Fruit fly (Drosophila melanogaster) whole organism, embryonic: ENCODE data around the gene Aps.

Experiments used
- Atf6 ChIP-seq: fragments of 200-800 bp; sonication (Bioruptor generic); IDR thresholded peaks from 2 replicates; pipeline ENCODE4 v1.3.6; 2022; ENCODE audit warnings: missing biosample characterization, missing genetic modification characterization
- B-H1 ChIP-seq: fragments of 200-800 bp; sonication (Bioruptor generic); IDR thresholded peaks from 3 replicates; pipeline ENCODE4 v1.3.6; 2022; ENCODE audit warnings: missing biosample characterization, missing genetic modification characterization
- B-H2 ChIP-seq: fragments of 200-800 bp; sonication (Bioruptor generic); optimal IDR thresholded peaks from 2 replicates; lab custom pipeline; 2018; ENCODE audit warnings: missing biosample characterization, mild to moderate bottlenecking, missing genetic modification characterization
- BtbVII ChIP-seq: fragments of 200-800 bp; sonication (Bioruptor generic); optimal IDR thresholded peaks from 3 replicates; lab custom pipeline; 2017; ENCODE audit warnings: missing biosample characterization, mild to moderate bottlenecking, missing genetic modification characterization
- Bteb2 ChIP-seq: fragments of 200-800 bp; sonication (Bioruptor generic); optimal IDR thresholded peaks from 2 replicates; lab custom pipeline; 2016; ENCODE audit warnings: missing biosample characterization, missing genetic modification characterization
- CG10565 ChIP-seq: fragments of 200-800 bp; sonication (Bioruptor generic); optimal IDR thresholded peaks from 3 replicates; lab custom pipeline; 2016; ENCODE audit warnings: missing biosample characterization, mild to moderate bottlenecking, missing genetic modification characterization
- CG11695 ChIP-seq: fragments of 200-800 bp; sonication (Bioruptor generic); IDR thresholded peaks from 3 replicates; pipeline ENCODE4 v1.3.6; 2022; ENCODE audit warnings: missing biosample characterization, missing genetic modification characterization
- CG13123 ChIP-seq: fragments of 200-800 bp; sonication (Bioruptor generic); optimal IDR thresholded peaks from 2 replicates; lab custom pipeline; 2016; ENCODE audit warnings: missing biosample characterization, missing genetic modification characterization
- CG17186 ChIP-seq: fragments of 200-800 bp; sonication (Bioruptor generic); optimal IDR thresholded peaks from 3 replicates; lab custom pipeline; 2017; ENCODE audit warnings: missing biosample characterization, missing genetic modification reagents, missing genetic modification characterization
- CG17328 ChIP-seq: fragments of 200-800 bp; sonication (Bioruptor generic); IDR thresholded peaks from 2 replicates; pipeline ENCODE4 v1.3.6; 2022; ENCODE audit warnings: missing biosample characterization, missing genetic modification characterization
- CG17359 ChIP-seq: fragments of 200-800 bp; sonication (Bioruptor generic); optimal IDR thresholded peaks from 3 replicates; lab custom pipeline; 2018; ENCODE audit warnings: missing biosample characterization, mild to moderate bottlenecking, missing genetic modification characterization, moderate library complexity
- CG17385 ChIP-seq: fragments of 200-800 bp; sonication (Bioruptor generic); optimal IDR thresholded peaks from 3 replicates; lab custom pipeline; 2018; ENCODE audit warnings: missing biosample characterization, mild to moderate bottlenecking, missing genetic modification characterization
- CG17802 ChIP-seq: fragments of 200-800 bp; sonication (Bioruptor generic); optimal IDR thresholded peaks from 2 replicates; lab custom pipeline; 2018; ENCODE audit warnings: missing biosample characterization, mild to moderate bottlenecking, missing genetic modification characterization, moderate library complexity
- CG18476 ChIP-seq: fragments of 200-800 bp; sonication (Bioruptor generic); optimal IDR thresholded peaks from 2 replicates; lab custom pipeline; 2016; ENCODE audit warnings: missing biosample characterization, mild to moderate bottlenecking, missing genetic modification characterization
- CG2120 ChIP-seq: fragments of 200-800 bp; sonication (Bioruptor generic); optimal IDR thresholded peaks from 3 replicates; lab custom pipeline; 2016; ENCODE audit warnings: missing biosample characterization, missing genetic modification characterization
- CG30403 ChIP-seq: fragments of 200-800 bp; sonication (Bioruptor generic); optimal IDR thresholded peaks from 3 replicates; lab custom pipeline; 2016; ENCODE audit warnings: missing biosample characterization, missing genetic modification characterization
- CG32772 ChIP-seq: fragments of 200-800 bp; sonication (Bioruptor generic); IDR thresholded peaks from 2 replicates; pipeline ENCODE4 v1.3.6; 2022; ENCODE audit warnings: missing biosample characterization, missing genetic modification characterization
- CG3847 ChIP-seq: fragments of 200-800 bp; sonication (Bioruptor generic); IDR thresholded peaks from 2 replicates; pipeline ENCODE4 v1.3.6; 2022; ENCODE audit warnings: missing biosample characterization, missing genetic modification characterization
- CG4282 ChIP-seq: fragments of 200-800 bp; sonication (Bioruptor generic); optimal IDR thresholded peaks from 2 replicates; lab custom pipeline; 2016; ENCODE audit warnings: missing biosample characterization, missing genetic modification characterization
- CG43689 ChIP-seq: fragments of 200-800 bp; sonication (Bioruptor generic); IDR thresholded peaks from 2 replicates; pipeline ENCODE4 v1.3.6; 2022; ENCODE audit warnings: missing biosample characterization, missing genetic modification characterization
- CG6175 ChIP-seq: fragments of 200-800 bp; sonication (Bioruptor generic); IDR thresholded peaks from 3 replicates; pipeline ENCODE4 v1.3.6; 2022; ENCODE audit warnings: missing biosample characterization, missing genetic modification characterization
- CG6854 ChIP-seq: fragments of 200-800 bp; sonication (Bioruptor generic); optimal IDR thresholded peaks from 3 replicates; lab custom pipeline; 2017; ENCODE audit warnings: missing biosample characterization, mild to moderate bottlenecking, missing genetic modification characterization
- CG7372 ChIP-seq: fragments of 200-800 bp; sonication (Bioruptor generic); IDR thresholded peaks from 2 replicates; pipeline ENCODE4 v1.3.6; 2022; ENCODE audit warnings: missing biosample characterization, missing genetic modification characterization
- CG7963 ChIP-seq: fragments of 200-800 bp; sonication (Bioruptor generic); IDR thresholded peaks from 3 replicates; pipeline ENCODE4 v1.3.6; 2022; ENCODE audit warnings: missing biosample characterization, missing genetic modification characterization; ENCODE audit not compliant: partially characterized antibody
- CG8944 ChIP-seq: fragments of 200-800 bp; sonication (Bioruptor generic); optimal IDR thresholded peaks from 3 replicates; lab custom pipeline; 2016; ENCODE audit warnings: missing biosample characterization, missing genetic modification characterization
- CG9876 ChIP-seq: fragments of 200-800 bp; sonication (Bioruptor generic); optimal IDR thresholded peaks from 2 replicates; lab custom pipeline; 2016; ENCODE audit warnings: missing biosample characterization, missing genetic modification characterization
- Doc3 ChIP-seq: fragments of 200-800 bp; sonication (Bioruptor generic); IDR thresholded peaks from 3 replicates; pipeline ENCODE4 v1.3.6; 2022; ENCODE audit warnings: missing biosample characterization, missing genetic modification characterization; ENCODE audit not compliant: partially characterized antibody
- E2f2 ChIP-seq: fragments of 200-800 bp; sonication (Bioruptor generic); IDR thresholded peaks from 2 replicates; pipeline ENCODE4 v1.3.6; 2022; ENCODE audit warnings: missing biosample characterization, missing genetic modification characterization
- HmgD ChIP-seq: fragments of 200-800 bp; sonication (Bioruptor generic); optimal IDR thresholded peaks from 3 replicates; lab custom pipeline; 2016; ENCODE audit warnings: missing biosample characterization, missing genetic modification characterization
- Lhr ChIP-seq: fragments of 200-800 bp; sonication (Bioruptor generic); optimal IDR thresholded peaks from 3 replicates; lab custom pipeline; 2017; ENCODE audit warnings: mild to moderate bottlenecking, missing biosample characterization, missing genetic modification reagents, missing genetic modification characterization
- NFAT ChIP-seq: fragments of 200-800 bp; sonication (Bioruptor generic); IDR thresholded peaks from 2 replicates; pipeline ENCODE4 v1.3.6; 2022; ENCODE audit warnings: missing biosample characterization, missing genetic modification characterization
- Oaz ChIP-seq: fragments of 200-800 bp; sonication (Bioruptor generic); IDR thresholded peaks from 2 replicates; pipeline ENCODE4 v1.3.6; 2022; ENCODE audit warnings: missing biosample characterization, missing genetic modification characterization
- Optix ChIP-seq: fragments of 200-800 bp; sonication (Bioruptor generic); IDR thresholded peaks from 3 replicates; pipeline ENCODE4 v1.3.6; 2022; ENCODE audit warnings: missing biosample characterization, missing genetic modification characterization
- Sry-δ ChIP-seq: fragments of 200-800 bp; sonication (Bioruptor generic); optimal IDR thresholded peaks from 2 replicates; lab custom pipeline; 2016; ENCODE audit warnings: missing biosample characterization, missing genetic modification characterization
- TFAM ChIP-seq: fragments of 200-800 bp; sonication (Bioruptor generic); optimal IDR thresholded peaks from 2 replicates; lab custom pipeline; 2017; ENCODE audit warnings: missing biosample characterization, missing genetic modification characterization, inconsistent platforms
- bab2 ChIP-seq: fragments of 200-800 bp; sonication (Bioruptor generic); optimal IDR thresholded peaks from 2 replicates; lab custom pipeline; 2016; ENCODE audit warnings: missing biosample characterization, missing genetic modification characterization
- bcd ChIP-seq: fragments of 200-800 bp; sonication (Bioruptor generic); optimal IDR thresholded peaks from 2 replicates; lab custom pipeline; 2017; ENCODE audit warnings: missing biosample characterization, mild to moderate bottlenecking, missing genetic modification characterization
- cas ChIP-seq: fragments of 200-800 bp; sonication (Bioruptor generic); IDR thresholded peaks from 2 replicates; pipeline ENCODE4 v1.3.6; 2022; ENCODE audit warnings: missing biosample characterization, missing genetic modification characterization
- dati ChIP-seq: fragments of 200-800 bp; sonication (Bioruptor generic); IDR thresholded peaks from 2 replicates; pipeline ENCODE4 v1.3.6; 2022; ENCODE audit warnings: missing biosample characterization, missing genetic modification characterization
- emc ChIP-seq: fragments of 200-800 bp; sonication (Bioruptor generic); optimal IDR thresholded peaks from 2 replicates; lab custom pipeline; 2016; ENCODE audit warnings: missing biosample characterization, missing genetic modification characterization
- fd3F ChIP-seq: fragments of 200-800 bp; sonication (Bioruptor generic); optimal IDR thresholded peaks from 2 replicates; lab custom pipeline; 2018; ENCODE audit warnings: missing biosample characterization, mild to moderate bottlenecking, missing genetic modification characterization, moderate library complexity
- fru ChIP-seq: fragments of >200 bp; optimal IDR thresholded peaks from 2 replicates; lab custom pipeline; 2017
- ham ChIP-seq: fragments of 200-800 bp; sonication (Bioruptor generic); IDR thresholded peaks from 2 replicates; pipeline ENCODE4 v1.3.6; 2022; ENCODE audit warnings: missing biosample characterization, missing genetic modification characterization
- jigr1 ChIP-seq: fragments of 200-800 bp; sonication (Bioruptor generic); IDR thresholded peaks from 3 replicates; pipeline ENCODE4 v1.3.6; 2022; ENCODE audit warnings: missing biosample characterization, missing genetic modification characterization
- lab ChIP-seq: fragments of 200-800 bp; sonication (Bioruptor generic); optimal IDR thresholded peaks from 3 replicates; lab custom pipeline; 2017; ENCODE audit warnings: missing biosample characterization, missing genetic modification characterization, mild to moderate bottlenecking, moderate library complexity, missing genetic modification reagents
- luna ChIP-seq: fragments of 200-800 bp; sonication (Bioruptor generic); optimal IDR thresholded peaks from 2 replicates; lab custom pipeline; 2016; ENCODE audit warnings: missing biosample characterization, missing genetic modification characterization
- row ChIP-seq: fragments of 200-800 bp; sonication (Bioruptor generic); IDR thresholded peaks from 3 replicates; pipeline ENCODE4 v1.3.6; 2022; ENCODE audit warnings: missing biosample characterization, missing genetic modification characterization
- sc ChIP-seq, 3 experiments: fragments of >200 bp in 2 of 3; fragments of 200-800 bp in 1 of 3; sonication (Bioruptor generic) in 1 of 3; optimal IDR thresholded peaks; 2 replicates in 2 of 3; 3 replicates in 1 of 3; lab custom pipeline; 2017; ENCODE audit warnings: mild to moderate bottlenecking in 1 of 3, missing biosample characterization in 1 of 3, missing genetic modification characterization in 1 of 3, missing genetic modification reagents in 1 of 3
- schlank ChIP-seq: fragments of 200-800 bp; sonication (Bioruptor generic); optimal IDR thresholded peaks from 2 replicates; lab custom pipeline; 2018; ENCODE audit warnings: missing biosample characterization, mild to moderate bottlenecking, missing genetic modification characterization
- slbo ChIP-seq: fragments of 200-800 bp; sonication (Bioruptor generic); IDR thresholded peaks from 2 replicates; pipeline ENCODE4 v1.3.6; 2022; ENCODE audit warnings: missing biosample characterization, missing genetic modification characterization
- wdn ChIP-seq: fragments of 200-800 bp; sonication (Bioruptor generic); IDR thresholded peaks from 2 replicates; pipeline ENCODE4 v1.3.6; 2022; ENCODE audit warnings: missing biosample characterization, missing genetic modification characterization

The Aps gene

dm6 chr3L:10866633-10867379, 32.1 kb downstream of the Aps start:
- no peak for TF ChIP-seq CG13123 (GFP tag; lab: Kevin White, UChicago)
- TF ChIP-seq dati (GFP tag; lab: Robert Waterston, UW), result no peak
- no peak for TF ChIP-seq B-H2 (GFP tag; lab: Kevin White, UChicago)
- no peak for TF ChIP-seq CG4282 (GFP tag; lab: Kevin White, UChicago)
- TF ChIP-seq Optix (GFP tag; lab: Robert Waterston, UW), result no peak
- peak; percentile 26 for TF ChIP-seq bcd (GFP tag; lab: Kevin White, UChicago)
- no peak for TF ChIP-seq sc (optimal IDR thresholded peaks at IDR 0.05; lab: Kevin White, UChicago)
- TF ChIP-seq sc (GFP tag; optimal IDR thresholded peaks at IDR 0.05; lab: Kevin White, UChicago), result no peak
- no peak for TF ChIP-seq CG6854 (GFP tag; lab: Kevin White, UChicago)
- TF ChIP-seq jigr1 (GFP tag; lab: Robert Waterston, UW), result no peak
- TF ChIP-seq CG7372 (GFP tag; lab: Robert Waterston, UW), result no peak
- TF ChIP-seq NFAT (GFP tag; lab: Robert Waterston, UW), result no peak
- TF ChIP-seq CG7963 (GFP tag; lab: Robert Waterston, UW), result no peak
- no peak for TF ChIP-seq CG9876 (GFP tag; lab: Kevin White, UChicago)
- TF ChIP-seq E2f2 (GFP tag; lab: Robert Waterston, UW), result 0 out of 2 replicates have a peak, but pooled peaks have one; percentile 19
- TF ChIP-seq CG30403 (GFP tag; lab: Kevin White, UChicago), result peak; percentile 31
- peak; percentile 44 for TF ChIP-seq emc (GFP tag; lab: Kevin White, UChicago)
- TF ChIP-seq Doc3 (GFP tag; lab: Robert Waterston, UW), result no peak
- TF ChIP-seq row (GFP tag; lab: Robert Waterston, UW), result peak; percentile 56
- peak; percentile 67 for TF ChIP-seq slbo (GFP tag; lab: Robert Waterston, UW)
- peak; percentile 12 for TF ChIP-seq BtbVII (GFP tag; lab: Kevin White, UChicago)
- peak; percentile 28 for TF ChIP-seq bab2
- no peak; the same call in 1 of the 2 replicates for TF ChIP-seq CG43689 (GFP tag; lab: Robert Waterston, UW)
- TF ChIP-seq CG17328 (GFP tag; lab: Robert Waterston, UW), result peak; percentile 20; the same call in 1 of the 2 replicates
- peak; percentile 41 for TF ChIP-seq CG3847
- no peak for TF ChIP-seq ham (GFP tag; lab: Robert Waterston, UW)
- TF ChIP-seq Sry-δ (GFP tag; lab: Kevin White, UChicago), result no peak
- no peak for TF ChIP-seq CG17359 (tag; lab: Kevin White, UChicago)
- 0 out of 2 replicates have a peak, but pooled peaks have one; percentile 14 for TF ChIP-seq CG32772
- peak; percentile 78 for TF ChIP-seq CG2120
- TF ChIP-seq B-H1 (GFP tag; lab: Robert Waterston, UW), result no peak
- no peak for TF ChIP-seq fru (lab: Kevin White, UChicago)
- no peak for TF ChIP-seq CG11695 (GFP tag; lab: Robert Waterston, UW)
- 0 out of 2 replicates have a peak, but pooled peaks have one; percentile 37 for TF ChIP-seq wdn
- TF ChIP-seq CG17802 (tag; lab: Kevin White, UChicago), result no peak
- TF ChIP-seq TFAM (GFP tag; lab: Kevin White, UChicago), result no peak
- no peak for TF ChIP-seq CG10565
- no peak for TF ChIP-seq cas (GFP tag; lab: Robert Waterston, UW)
- TF ChIP-seq HmgD, result no peak
- no peak for TF ChIP-seq CG8944
- peak; percentile 23 for TF ChIP-seq fd3F (GFP tag; lab: Kevin White, UChicago)
- TF ChIP-seq Bteb2 (GFP tag; lab: Kevin White, UChicago), result no peak
- no peak for TF ChIP-seq Lhr (GFP tag; lab: Kevin White, UChicago)
- TF ChIP-seq Atf6 (GFP tag; lab: Robert Waterston, UW), result peak; percentile 60; the same call in 1 of the 2 replicates
- no peak for TF ChIP-seq CG17186 (GFP tag; lab: Kevin White, UChicago)
- no peak for TF ChIP-seq CG18476
- peak; percentile 60 for TF ChIP-seq luna (GFP tag; lab: Kevin White, UChicago)
- no peak for TF ChIP-seq schlank
- no peak for TF ChIP-seq CG6175
- peak; percentile 58 for TF ChIP-seq lab (GFP tag; lab: Kevin White, UChicago)
- no peak for TF ChIP-seq Oaz (GFP tag; lab: Robert Waterston, UW)
- no peak for TF ChIP-seq CG17385 (GFP tag; lab: Kevin White, UChicago)
